Fruit fly (Drosophila melanogaster) S2 (cell line): ENCODE results near the gene Eogt.

Experiments used
- CG8478 ChIP-seq: fragments of >200 bp; optimal IDR thresholded peaks from 2 replicates; lab custom pipeline; 2018
- CTCF ChIP-seq, 2 experiments: fragments of >200 bp; optimal IDR thresholded peaks; 2 replicates each; lab custom pipeline; 2018

DNA sequence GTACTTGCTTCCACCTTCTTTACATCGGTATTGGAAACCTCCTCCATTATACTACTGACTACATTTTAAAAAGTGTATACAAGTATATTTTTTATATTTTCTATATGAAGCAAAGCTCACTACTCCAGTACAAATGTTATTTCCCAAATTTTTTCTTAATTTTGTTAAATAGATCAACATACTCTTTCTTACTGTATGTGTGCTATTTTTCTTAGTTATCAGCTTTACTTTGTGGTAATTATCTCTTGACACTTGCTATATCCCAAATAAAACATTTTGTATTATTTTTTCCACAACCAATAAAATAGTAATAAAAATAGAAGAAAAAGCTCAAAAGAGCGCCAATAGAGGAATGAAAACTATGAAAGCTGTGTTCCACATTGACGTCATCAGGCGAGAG is 9.7 kb downstream of the Eogt start, which contains the start of gene CG43750:
- TF ChIP-seq CG8478 (lab: Kevin White, UChicago): no peak
- TF ChIP-seq CTCF (optimal IDR thresholded peaks at IDR 0.05; lab: Kevin White, UChicago): no peak
